Worm (Caenorhabditis elegans): ENCODE data around the gene ref-2.

ref-2 gene

DNA sequence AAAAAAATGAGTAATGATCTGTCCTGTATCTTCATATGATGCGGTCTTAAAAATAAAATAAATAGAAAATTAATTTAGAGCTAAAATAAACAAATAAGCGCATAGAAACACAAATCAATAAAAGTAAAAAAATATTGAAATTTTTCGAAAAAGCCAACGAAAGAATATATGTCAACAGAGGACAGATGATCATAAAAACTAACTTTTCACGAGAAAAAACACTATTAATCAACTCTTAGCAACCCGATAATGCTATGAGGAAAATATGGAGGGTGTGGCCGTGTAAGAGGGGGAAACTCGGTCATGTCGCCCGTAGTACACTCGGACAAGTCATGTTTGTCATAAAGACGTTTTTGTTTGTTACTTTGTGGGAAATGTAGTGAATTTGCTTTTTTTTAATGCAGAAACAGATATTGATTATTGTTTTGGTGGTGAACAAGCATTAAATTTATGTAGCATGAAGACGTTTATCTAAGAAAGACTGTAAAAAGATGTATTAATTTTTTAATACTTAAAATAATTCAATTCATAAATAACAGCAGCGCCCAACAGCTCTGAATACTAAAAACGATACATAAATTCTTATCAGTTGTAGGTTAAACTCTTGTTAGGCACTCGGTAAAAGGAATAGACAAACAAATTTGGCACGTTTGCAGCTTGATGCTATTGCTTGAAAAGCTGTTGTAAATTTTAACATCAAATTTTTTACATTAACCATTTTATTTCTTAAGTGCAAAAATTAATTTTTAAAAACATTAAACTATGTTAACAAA is 54.4 kb downstream of the ref-2 start, which contains the start of gene adm-4 (continued):
- TF ChIP-seq efl-3 (GFP tag; optimal IDR thresholded peaks at IDR 0.05) (no peak), snu-23 (GFP tag; optimal IDR thresholded peaks at IDR 0.05) (peak; percentile 70), efl-1 (optimal IDR thresholded peaks at IDR 0.05) (peak; percentile 24 to 28), efl-1 (GFP tag; optimal IDR thresholded peaks at IDR 0.05 in 1 of 2) (peak; percentile 43 to 67), rnt-1 (tag; optimal IDR thresholded peaks at IDR 0.05) (peak; percentile 95), hlh-17 (GFP tag; optimal IDR thresholded peaks at IDR 0.05; ENCODE audit: borderline replicate concordance) (no peak), pqm-1 (tag; optimal IDR thresholded peaks at IDR 0.05) (no peak), irx-1 (tag; optimal IDR thresholded peaks at IDR 0.05) (peak; percentile 66), sup-37 (GFP tag; optimal IDR thresholded peaks at IDR 0.05) (no peak), jun-1 (tag; optimal IDR thresholded peaks at IDR 0.05) (no peak), ceh-8 (GFP tag; optimal IDR thresholded peaks at IDR 0.05) (no peak), tbx-2 (tag; optimal IDR thresholded peaks at IDR 0.05) (peak; percentile 64), unc-130 (tag; optimal IDR thresholded peaks at IDR 0.05) (no peak), nhr-77 (tag; optimal IDR thresholded peaks at IDR 0.05) (no peak), mep-1 (tag; optimal IDR thresholded peaks at IDR 0.05) (peak; percentile 39), unc-30 (tag; optimal IDR thresholded peaks at IDR 0.05) (no peak), nhr-84 (tag; optimal IDR thresholded peaks at IDR 0.05) (no peak), alr-1 (tag; optimal IDR thresholded peaks at IDR 0.05; ENCODE audit: borderline replicate concordance) (no peak), dsc-1 (tag; optimal IDR thresholded peaks at IDR 0.05) (peak; percentile 41), nhr-19 (GFP tag; conservative IDR thresholded peaks at IDR 0.05) (peak; percentile 45), vab-15 (tag; optimal IDR thresholded peaks at IDR 0.05) (no peak), lin-39 (tag; optimal IDR thresholded peaks at IDR 0.05) (no peak), zip-4 (GFP tag; optimal IDR thresholded peaks at IDR 0.05) (no peak), ceh-63 (GFP tag; optimal IDR thresholded peaks at IDR 0.05) (no peak), xbp-1 (tag; optimal IDR thresholded peaks at IDR 0.05) (peak; percentile 64), ztf-4 (tag; optimal IDR thresholded peaks at IDR 0.05) (no peak), grh-1 (GFP tag; IDR thresholded peaks at IDR 0.05) (no peak), pag-3 (tag; optimal IDR thresholded peaks at IDR 0.05; ENCODE audit: borderline replicate concordance, insufficient read depth) (no peak), snpc-4 (tag; optimal IDR thresholded peaks at IDR 0.05) (no peak), unc-62 (GFP tag; optimal IDR thresholded peaks at IDR 0.05) (no peak), C16A3.4 (tag; optimal IDR thresholded peaks at IDR 0.05) (peak; percentile 8), nhr-90 (tag; optimal IDR thresholded peaks at IDR 0.05; ENCODE audit: poor library complexity) (peak; percentile 67), aly-2 (tag; optimal IDR thresholded peaks at IDR 0.05) (no peak)

All from whole organism, L1 larva.